Worm (Caenorhabditis elegans) whole organism, L1 larva: ENCODE data around the gene T28C6.10.

ENCODE experiments used
- C04F5.9 ChIP-seq: sonication (generic microtip); optimal IDR thresholded peaks from 2 replicates; lab custom pipeline; 2016; ENCODE audit warnings: missing genetic modification characterization, missing compliant biosample characterization
- C16A3.4 ChIP-seq: fragments of 150-350 bp; optimal IDR thresholded peaks from 2 replicates; lab custom pipeline; 2014; ENCODE audit warnings: missing biosample characterization, missing genetic modification characterization
- C34B4.2 ChIP-seq: sonication (generic microtip); optimal IDR thresholded peaks from 2 replicates; lab custom pipeline; 2017; ENCODE audit warnings: mild to moderate bottlenecking, missing genetic modification characterization, missing compliant biosample characterization
- alr-1 ChIP-seq: fragments of 200-800 bp; sonication (Bioruptor generic); optimal IDR thresholded peaks from 2 replicates; lab custom pipeline; 2018; ENCODE audit warnings: borderline replicate concordance, mild to moderate bottlenecking, missing genetic modification characterization, missing compliant biosample characterization
- ama-1 ChIP-seq: fragments of 150-350 bp; optimal IDR thresholded peaks from 2 replicates; lab custom pipeline; 2014
- blmp-1 ChIP-seq: fragments of 150-350 bp; optimal IDR thresholded peaks from 2 replicates; lab custom pipeline; 2014; ENCODE audit warnings: missing biosample characterization, missing genetic modification characterization
- ceh-63 ChIP-seq: fragments of 200-800 bp; sonication (Bioruptor generic); optimal IDR thresholded peaks from 2 replicates; lab custom pipeline; 2018; ENCODE audit warnings: mild to moderate bottlenecking, missing genetic modification characterization, missing compliant biosample characterization
- ceh-82 ChIP-seq, 3 experiments: fragments of 150-350 bp in 1 of 3; sonication (generic microtip) in 2 of 3; optimal IDR thresholded peaks; 2 replicates each; lab custom pipeline; 2014 to 2017; ENCODE audit warnings: missing biosample characterization in 3 of 3, missing genetic modification characterization in 3 of 3
- ceh-88 ChIP-seq: fragments of 200-800 bp; sonication (Bioruptor generic); IDR thresholded peaks from 2 replicates; pipeline ENCODE4 v1.3.6; 2022; ENCODE audit warnings: missing genetic modification characterization, missing compliant biosample characterization
- dpl-1 ChIP-seq, 3 experiments: fragments of 150-350 bp in 2 of 3; sonication (generic microtip) in 1 of 3; optimal IDR thresholded peaks; 2 replicates each; lab custom pipeline; 2014 to 2017; ENCODE audit warnings: missing biosample characterization in 3 of 3, missing genetic modification characterization in 3 of 3, missing genetic modification reagents in 3 of 3
- efl-1 ChIP-seq, 4 experiments: fragments of 150-350 bp; optimal IDR thresholded peaks in 3 of 4; peaks in 1 of 4; 1 replicate in 1 of 4; 2 replicates in 3 of 4; lab custom pipeline; 2014; ENCODE audit warnings: missing biosample characterization in 2 of 4, missing genetic modification characterization in 2 of 4, missing genetic modification reagents in 2 of 4
- egl-13 ChIP-seq: sonication (generic microtip); optimal IDR thresholded peaks from 2 replicates; lab custom pipeline; 2016; ENCODE audit warnings: missing genotype, missing genetic modification reagents, missing genetic modification characterization, missing compliant biosample characterization
- egl-27 ChIP-seq, 2 experiments: fragments of 150-350 bp in 1 of 2; sonication (generic microtip); optimal IDR thresholded peaks; 3 replicates each; lab custom pipeline; 2017 to 2018; ENCODE audit warnings: missing biosample characterization in 2 of 2, missing genetic modification characterization in 2 of 2, missing genetic modification reagents in 2 of 2
- elt-2 ChIP-seq: sonication (generic microtip); optimal IDR thresholded peaks from 2 replicates; lab custom pipeline; 2016; ENCODE audit warnings: missing genetic modification characterization, mild to moderate bottlenecking, inconsistent platforms, missing compliant biosample characterization, missing genetic modification reagents
- elt-3 ChIP-seq, 6 experiments: fragments of 150-350 bp in 1 of 6; sonication (generic microtip); optimal IDR thresholded peaks; 2 replicates each; lab custom pipeline; 2017 to 2018; ENCODE audit warnings: missing biosample characterization in 6 of 6, missing genetic modification characterization in 6 of 6, inconsistent platforms in 1 of 6
- fkh-10 ChIP-seq: sonication (generic microtip); optimal IDR thresholded peaks from 2 replicates; lab custom pipeline; 2017; ENCODE audit warnings: missing biosample characterization, missing genetic modification reagents, missing genetic modification characterization
- fkh-4 ChIP-seq: sonication (generic microtip); optimal IDR thresholded peaks from 2 replicates; lab custom pipeline; 2016; ENCODE audit warnings: missing compliant biosample characterization, missing genetic modification characterization, borderline replicate concordance
- fkh-8 ChIP-seq: sonication (generic microtip); optimal IDR thresholded peaks from 2 replicates; lab custom pipeline; 2016; ENCODE audit warnings: mild to moderate bottlenecking, missing genetic modification characterization, missing compliant biosample characterization
- hlh-4 ChIP-seq: sonication (generic microtip); optimal IDR thresholded peaks from 2 replicates; lab custom pipeline; 2016; ENCODE audit warnings: mild to moderate bottlenecking, missing genetic modification characterization, missing compliant biosample characterization
- hpl-2 ChIP-seq: fragments of 150-350 bp; optimal IDR thresholded peaks from 2 replicates; lab custom pipeline; 2014; ENCODE audit warnings: missing biosample characterization, missing genetic modification reagents, missing genetic modification characterization
- lin-14 ChIP-seq: fragments of 200-800 bp; sonication (Bioruptor generic); optimal IDR thresholded peaks from 2 replicates; lab custom pipeline; 2018; ENCODE audit warnings: mild to moderate bottlenecking, missing genetic modification characterization, moderate library complexity, missing compliant biosample characterization
- lin-15B ChIP-seq: fragments of 150-350 bp; sonication (generic microtip); optimal IDR thresholded peaks from 3 replicates; lab custom pipeline; 2014; ENCODE audit warnings: missing biosample characterization, missing genetic modification characterization
- lin-35 ChIP-seq, 2 experiments: fragments of 150-350 bp; optimal IDR thresholded peaks; 2 replicates each; lab custom pipeline; 2014; ENCODE audit warnings: missing biosample characterization in 2 of 2, missing genetic modification characterization in 2 of 2, missing genetic modification reagents in 2 of 2
- lin-39 ChIP-seq: fragments of 150-350 bp; optimal IDR thresholded peaks from 2 replicates; lab custom pipeline; 2014; ENCODE audit warnings: missing biosample characterization, missing genetic modification reagents, missing genetic modification characterization
- lir-3 ChIP-seq: sonication (generic microtip); optimal IDR thresholded peaks from 2 replicates; lab custom pipeline; 2016; ENCODE audit warnings: mild to moderate bottlenecking, missing genetic modification characterization, moderate library complexity, missing compliant biosample characterization; ENCODE audit not compliant: poor library complexity
- lsy-2 ChIP-seq, 2 experiments: fragments of 150-350 bp; optimal IDR thresholded peaks; 2 replicates each; lab custom pipeline; 2014; ENCODE audit warnings: missing biosample characterization in 2 of 2, missing genetic modification characterization in 2 of 2
- mab-9 ChIP-seq: fragments of 200-800 bp; sonication (Bioruptor generic); IDR thresholded peaks from 2 replicates; pipeline ENCODE4 v1.3.6; 2022; ENCODE audit warnings: missing genetic modification reagents, missing genetic modification characterization, missing compliant biosample characterization
- mdl-1 ChIP-seq, 2 experiments: fragments of 150-350 bp; optimal IDR thresholded peaks; 2 replicates each; lab custom pipeline; 2014 to 2017; ENCODE audit warnings: missing biosample characterization in 2 of 2, missing genetic modification characterization in 2 of 2, inconsistent platforms in 1 of 2
- mep-1 ChIP-seq: fragments of 150-350 bp; optimal IDR thresholded peaks from 2 replicates; lab custom pipeline; 2014; ENCODE audit warnings: missing biosample characterization, missing genetic modification characterization
- nhr-19 ChIP-seq: fragments of 200-800 bp; sonication (Bioruptor generic); conservative IDR thresholded peaks from 2 replicates; pipeline ENCODE4 v1.3.6; 2022; ENCODE audit warnings: missing genetic modification characterization, missing compliant biosample characterization
- nhr-20 ChIP-seq: sonication (generic microtip); optimal IDR thresholded peaks from 2 replicates; lab custom pipeline; 2016; ENCODE audit warnings: mild to moderate bottlenecking, missing genetic modification characterization, missing compliant biosample characterization
- nhr-47 ChIP-seq: sonication (generic microtip); optimal IDR thresholded peaks from 2 replicates; lab custom pipeline; 2016; ENCODE audit warnings: mild to moderate bottlenecking, missing genetic modification characterization, moderate library complexity, missing compliant biosample characterization
- nhr-71 ChIP-seq: sonication (generic microtip); optimal IDR thresholded peaks from 2 replicates; lab custom pipeline; 2016; ENCODE audit warnings: mild to moderate bottlenecking, missing genetic modification characterization, moderate library complexity, missing compliant biosample characterization
- nhr-76 ChIP-seq: sonication (generic microtip); optimal IDR thresholded peaks from 2 replicates; lab custom pipeline; 2017; ENCODE audit warnings: missing biosample characterization, missing genetic modification characterization
- nhr-77 ChIP-seq: fragments of 150-350 bp; optimal IDR thresholded peaks from 2 replicates; lab custom pipeline; 2014; ENCODE audit warnings: missing biosample characterization, missing genetic modification characterization
- nhr-85 ChIP-seq: sonication (generic microtip); peaks from one replicate; lab custom pipeline; 2016; ENCODE audit warnings: missing genetic modification characterization, inconsistent platforms, missing compliant biosample characterization
- nhr-90 ChIP-seq: sonication (generic microtip); optimal IDR thresholded peaks from 2 replicates; lab custom pipeline; 2016; ENCODE audit warnings: mild to moderate bottlenecking, missing genetic modification characterization, missing compliant biosample characterization; ENCODE audit not compliant: poor library complexity
- pax-3 ChIP-seq: fragments of 200-800 bp; sonication (Bioruptor generic); optimal IDR thresholded peaks from 2 replicates; lab custom pipeline; 2018; ENCODE audit warnings: mild to moderate bottlenecking, missing genetic modification characterization, moderate library complexity, missing compliant biosample characterization
- pqm-1 ChIP-seq: sonication (generic microtip); optimal IDR thresholded peaks from 3 replicates; lab custom pipeline; 2017; ENCODE audit warnings: missing biosample characterization, missing genetic modification characterization
- rnt-1 ChIP-seq: sonication (generic microtip); optimal IDR thresholded peaks from 2 replicates; lab custom pipeline; 2016; ENCODE audit warnings: mild to moderate bottlenecking, missing genetic modification characterization, moderate library complexity, missing compliant biosample characterization
- skn-1 ChIP-seq: fragments of 150-350 bp; optimal IDR thresholded peaks from 2 replicates; lab custom pipeline; 2014; ENCODE audit warnings: missing biosample characterization, missing genetic modification characterization
- snu-23 ChIP-seq: sonication (generic microtip); optimal IDR thresholded peaks from 2 replicates; lab custom pipeline; 2016; ENCODE audit warnings: missing genetic modification characterization, missing compliant biosample characterization
- sptf-1 ChIP-seq: fragments of 150-350 bp; optimal IDR thresholded peaks from 2 replicates; lab custom pipeline; 2014; ENCODE audit warnings: missing biosample characterization, missing genetic modification characterization
- sup-37 ChIP-seq: fragments of 200-800 bp; sonication (Bioruptor generic); optimal IDR thresholded peaks from 2 replicates; lab custom pipeline; 2018; ENCODE audit warnings: mild to moderate bottlenecking, missing genetic modification characterization, missing compliant biosample characterization
- swsn-7 ChIP-seq: sonication (generic microtip); optimal IDR thresholded peaks from 2 replicates; lab custom pipeline; 2016; ENCODE audit warnings: missing genetic modification characterization, missing compliant biosample characterization
- tbx-2 ChIP-seq: sonication (generic microtip); optimal IDR thresholded peaks from 2 replicates; lab custom pipeline; 2016; ENCODE audit warnings: missing genetic modification characterization, missing compliant biosample characterization
- unc-62 ChIP-seq: fragments of 150-350 bp; optimal IDR thresholded peaks from 2 replicates; lab custom pipeline; 2014; ENCODE audit warnings: missing biosample characterization, missing genetic modification reagents, missing genetic modification characterization
- unc-86 ChIP-seq: sonication (generic microtip); optimal IDR thresholded peaks from 2 replicates; lab custom pipeline; 2016; ENCODE audit warnings: missing genetic modification characterization, missing compliant biosample characterization
- zag-1 ChIP-seq: fragments of 150-350 bp; optimal IDR thresholded peaks from 2 replicates; lab custom pipeline; 2014; ENCODE audit warnings: missing biosample characterization, missing genetic modification characterization
- ztf-11 ChIP-seq, 2 experiments: sonication (generic microtip); optimal IDR thresholded peaks; 2 replicates each; lab custom pipeline; 2016 to 2017; ENCODE audit warnings: missing genetic modification characterization in 2 of 2, missing biosample characterization in 1 of 2, missing compliant biosample characterization in 1 of 2

Gene T28C6.10

DNA sequence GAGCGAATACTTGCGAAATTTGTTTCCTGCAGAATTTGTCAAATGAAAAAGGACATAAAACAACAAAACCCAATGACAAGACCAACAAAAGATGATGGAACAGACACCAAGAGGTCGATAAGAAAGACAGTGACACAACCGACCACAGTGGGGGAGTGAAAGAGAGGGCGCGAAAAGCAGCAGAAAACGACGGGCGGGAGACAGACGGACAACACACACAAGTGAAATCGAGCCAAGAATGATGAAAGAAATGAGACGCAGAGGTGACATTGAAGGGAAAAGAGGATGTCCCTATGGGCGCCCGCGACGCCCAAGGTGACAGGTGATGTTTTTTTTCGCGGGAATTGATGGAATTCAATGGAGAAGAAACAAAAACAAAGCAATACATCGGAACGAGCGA lies 48.4 kb downstream of the T28C6.10 start:
- TF ChIP-seq nhr-76: no peak
- no peak for TF ChIP-seq C34B4.2 (tag; lab: Kevin White, UChicago)
- no peak for TF ChIP-seq fkh-10 (GFP tag; lab: Kevin White, UChicago)
- peak; percentile 33 for TF ChIP-seq nhr-19 (GFP tag; lab: Robert Waterston, UW)
- peak; percentile 98 for TF ChIP-seq blmp-1
- no peak for TF ChIP-seq alr-1 (tag; lab: Kevin White, UChicago)
- TF ChIP-seq C04F5.9: no peak
- no peak for TF ChIP-seq zag-1 (tag; lab: Kevin White, UChicago)
- no peak for TF ChIP-seq fkh-4
- TF ChIP-seq ceh-82 (tag; optimal IDR thresholded peaks at IDR 0.05; lab: Kevin White, UChicago): peak in 1 of 3 experiments; percentile 18
- peak; percentile 36 for TF ChIP-seq swsn-7 (tag; lab: Kevin White, UChicago)
- TF ChIP-seq ceh-88: no peak
- TF ChIP-seq snu-23: peak; percentile 67
- TF ChIP-seq nhr-90 (tag; lab: Kevin White, UChicago): peak; percentile 57
- TF ChIP-seq nhr-20 (tag; lab: Kevin White, UChicago): peak; percentile 73
- TF ChIP-seq hlh-4: no peak
- TF ChIP-seq rnt-1 (tag; lab: Kevin White, UChicago): peak; percentile 73
- TF ChIP-seq tbx-2 (tag; lab: Kevin White, UChicago): peak; percentile 38
- peak; percentile 60 for TF ChIP-seq skn-1 (tag; lab: Kevin White, UChicago)
- TF ChIP-seq nhr-77 (tag; lab: Kevin White, UChicago): peak; percentile 34
- no peak for TF ChIP-seq ceh-63 (GFP tag; lab: Kevin White, UChicago)
- TF ChIP-seq unc-86 (tag; lab: Kevin White, UChicago): no peak
- peak; percentile 43 for TF ChIP-seq nhr-47
- TF ChIP-seq sup-37 (GFP tag; lab: Kevin White, UChicago): no peak
- no peak for TF ChIP-seq ama-1 (lab: Kevin White, UChicago)
- TF ChIP-seq mdl-1 (tag; optimal IDR thresholded peaks at IDR 0.05; lab: Kevin White, UChicago): peak in 1 of 2 experiments; percentile 46
- no peak for TF ChIP-seq pax-3 (tag; lab: Kevin White, UChicago)
- TF ChIP-seq fkh-8: no peak
- TF ChIP-seq egl-27 (tag; optimal IDR thresholded peaks at IDR 0.05; lab: Kevin White, UChicago): peak in 1 of 2 experiments; percentile 14
- TF ChIP-seq elt-2 (tag; lab: Kevin White, UChicago): peak; percentile 39
- TF ChIP-seq C16A3.4: peak; percentile 31
- no peak for TF ChIP-seq mab-9 (GFP tag; lab: Robert Waterston, UW)
- TF ChIP-seq mep-1: peak; percentile 77
- no peak for TF ChIP-seq lin-15B (tag; lab: Kevin White, UChicago)
- TF ChIP-seq egl-13 (tag; lab: Kevin White, UChicago): no peak
- peak; percentile 97 for TF ChIP-seq lin-14 (GFP tag; lab: Kevin White, UChicago)
- peak in 1 of 6 experiments; percentile 58 for TF ChIP-seq elt-3 (tag; optimal IDR thresholded peaks at IDR 0.05; lab: Kevin White, UChicago)
- peak; percentile 27 to 52 for TF ChIP-seq lsy-2 (tag; optimal IDR thresholded peaks at IDR 0.05; lab: Kevin White, UChicago)
- peak in 1 of 2 experiments; percentile 34 for TF ChIP-seq ztf-11 (tag; optimal IDR thresholded peaks at IDR 0.05; lab: Kevin White, UChicago)
- TF ChIP-seq efl-1 (optimal IDR thresholded peaks at IDR 0.05; lab: Kevin White, UChicago): peak; percentile 59 to 68
- peak; percentile 47 to 97 for TF ChIP-seq efl-1 (GFP tag; optimal IDR thresholded peaks at IDR 0.05 in 1 of 2; lab: Kevin White, UChicago)
- peak; percentile 78 for TF ChIP-seq nhr-85 (tag; lab: Kevin White, UChicago)
- no peak for TF ChIP-seq lin-39
- TF ChIP-seq pqm-1: no peak
- TF ChIP-seq lir-3 (tag; lab: Kevin White, UChicago): no peak
- peak; percentile 50 to 74 for TF ChIP-seq lin-35 (GFP tag; optimal IDR thresholded peaks at IDR 0.05; lab: Kevin White, UChicago)
- no peak for TF ChIP-seq hpl-2
- no peak for TF ChIP-seq unc-62
- TF ChIP-seq nhr-71 (tag; lab: Kevin White, UChicago): peak; percentile 74
- TF ChIP-seq sptf-1 (tag; lab: Kevin White, UChicago): no peak
- peak; percentile 51 to 64 (median 56) for TF ChIP-seq dpl-1 (GFP tag; optimal IDR thresholded peaks at IDR 0.05; lab: Kevin White, UChicago)
